Worm (Caenorhabditis elegans) whole organism, young adult: ENCODE results near the gene M01F1.9.

Experiments
- ccch-3 ChIP-seq: fragments of 200-800 bp; sonication (Bioruptor generic); optimal IDR thresholded peaks from 2 replicates; lab custom pipeline; 2018; ENCODE audit warnings: mild to moderate bottlenecking, missing genetic modification characterization, missing compliant biosample characterization
- ceh-40 ChIP-seq: fragments of 200-800 bp; sonication (Bioruptor generic); IDR thresholded peaks from 2 replicates; pipeline ENCODE4 v1.3.6; 2022; ENCODE audit warnings: missing genetic modification characterization, missing compliant biosample characterization
- mel-28 ChIP-seq: sonication (generic microtip); optimal IDR thresholded peaks from 2 replicates; lab custom pipeline; 2016; ENCODE audit warnings: borderline replicate concordance, mild to moderate bottlenecking, missing genetic modification characterization, missing compliant biosample characterization
- sea-2 ChIP-seq: fragments of 200-800 bp; sonication (Bioruptor generic); IDR thresholded peaks from 2 replicates; pipeline ENCODE4 v1.3.6; 2022; ENCODE audit warnings: missing genetic modification characterization, missing compliant biosample characterization
- unc-62 ChIP-seq: fragments of 150-350 bp; optimal IDR thresholded peaks from 2 replicates; lab custom pipeline; 2014; ENCODE audit warnings: missing biosample characterization, missing genetic modification reagents, missing genetic modification characterization

ce11 chrIII:3537401-3537800, 38.5 kb upstream of the M01F1.9 start, which contains the start of gene cfap-20:
- TF ChIP-seq mel-28 (tag; lab: Kevin White, UChicago) (no peak), unc-62 (GFP tag; lab: Kevin White, UChicago) (no peak), ceh-40 (no peak), ccch-3 (GFP tag; lab: Kevin White, UChicago) (no peak), sea-2 (GFP tag; lab: Robert Waterston, UW) (no peak)
